Worm (Caenorhabditis elegans): Measurements from ENCODE around the gene nhx-4.

DNA sequence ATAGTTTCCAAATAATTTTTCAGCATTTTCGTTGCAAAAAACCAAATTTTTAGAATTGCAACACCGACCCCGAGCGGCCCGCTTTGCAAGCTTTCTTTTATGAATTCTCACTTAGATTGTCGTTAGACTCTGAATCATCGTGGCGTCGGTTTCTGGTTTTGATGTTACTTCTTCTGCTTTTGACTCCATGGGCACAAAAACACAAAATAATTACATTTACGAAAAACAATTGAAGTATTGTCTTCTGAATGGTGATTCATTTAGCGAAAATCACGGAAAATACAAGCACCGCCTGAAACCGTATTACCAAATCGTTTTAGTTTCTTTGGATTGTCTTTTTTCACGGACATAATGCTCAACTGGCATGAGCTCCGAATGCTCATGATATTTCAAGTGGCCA, 13.0 kb upstream of the nhx-4 start, which contains the start of gene pes-23:
- TF ChIP-seq med-1 (GFP tag; optimal IDR thresholded peaks at IDR 0.05; ENCODE audit: insufficient read depth) (no peak), ztf-23 (GFP tag; IDR thresholded peaks at IDR 0.05) (no peak), tab-1 (GFP tag; IDR thresholded peaks at IDR 0.05) (no peak), flt-1 (GFP tag; IDR thresholded peaks at IDR 0.05) (no peak), ref-1 (GFP tag; conservative IDR thresholded peaks at IDR 0.05) (no peak), ztf-29 (GFP tag; IDR thresholded peaks at IDR 0.05) (no peak), cog-1 (tag; optimal IDR thresholded peaks at IDR 0.05) (no peak), T22C8.4 (GFP tag; IDR thresholded peaks at IDR 0.05) (no peak), klf-2 (GFP tag; conservative IDR thresholded peaks at IDR 0.05) (no peak)
